Worm (Caenorhabditis elegans) whole organism, midembryonic: ENCODE measurements around the gene C04C3.7.

ENCODE experiments used
- T22C8.4 ChIP-seq: fragments of 200-800 bp; sonication (Bioruptor generic); IDR thresholded peaks from 2 replicates; pipeline ENCODE4 v1.3.6; 2022; ENCODE audit warnings: missing genetic modification characterization, missing compliant biosample characterization
- cog-1 ChIP-seq: sonication (generic microtip); optimal IDR thresholded peaks from 2 replicates; lab custom pipeline; 2016; ENCODE audit warnings: missing genetic modification characterization, missing compliant biosample characterization
- flt-1 ChIP-seq: fragments of 200-800 bp; sonication (Bioruptor generic); IDR thresholded peaks from 2 replicates; pipeline ENCODE4 v1.3.6; 2022; ENCODE audit warnings: missing genetic modification characterization, missing compliant biosample characterization
- klf-2 ChIP-seq: fragments of 200-800 bp; sonication (Bioruptor generic); conservative IDR thresholded peaks from 2 replicates; pipeline ENCODE4 v1.3.6; 2022; ENCODE audit warnings: missing genetic modification reagents, missing genetic modification characterization, missing compliant biosample characterization
- med-1 ChIP-seq: sonication (generic microtip); optimal IDR thresholded peaks from 2 replicates; lab custom pipeline; 2017; ENCODE audit warnings: missing genetic modification characterization, mild to moderate bottlenecking, missing compliant biosample characterization, antibody characterized with exemption, missing genetic modification reagents; ENCODE audit not compliant: insufficient read depth
- ref-1 ChIP-seq: fragments of 200-800 bp; sonication (Bioruptor generic); conservative IDR thresholded peaks from 2 replicates; pipeline ENCODE4 v1.3.6; 2022; ENCODE audit warnings: missing genetic modification reagents, missing genetic modification characterization, missing compliant biosample characterization
- ztf-29 ChIP-seq: fragments of 200-800 bp; sonication (Bioruptor generic); IDR thresholded peaks from 2 replicates; pipeline ENCODE4 v1.3.6; 2022; ENCODE audit warnings: missing genetic modification reagents, missing genetic modification characterization, missing compliant biosample characterization

- TF ChIP-seq ztf-29 (GFP tag; lab: Robert Waterston, UW) (no peak), flt-1 (GFP tag; lab: Robert Waterston, UW) (no peak), ref-1 (GFP tag; lab: Robert Waterston, UW) (no peak), cog-1 (tag; lab: Kevin White, UChicago) (no peak), klf-2 (GFP tag; lab: Robert Waterston, UW) (no peak), med-1 (GFP tag; lab: Kevin White, UChicago) (no peak), T22C8.4 (no peak)
Measured at ce11 chrIV:3439354-3439753, 6.1 kb upstream of the C04C3.7 start, which contains the start of gene grd-3.
